Worm (Caenorhabditis elegans) whole organism, mixed stage, embryonic: Measurements from ENCODE around the gene msa-1.

Source experiments
- ces-1 ChIP-seq: fragments of 150-350 bp; optimal IDR thresholded peaks from 2 replicates; lab custom pipeline; 2014; ENCODE audit warnings: missing biosample characterization, missing genetic modification reagents, missing genetic modification characterization
- lin-13 ChIP-seq: fragments of 150-350 bp; optimal IDR thresholded peaks from 2 replicates; lab custom pipeline; 2014; ENCODE audit warnings: missing biosample characterization, missing genetic modification characterization
- mab-5 ChIP-seq: fragments of 150-350 bp; optimal IDR thresholded peaks from 2 replicates; lab custom pipeline; 2014; ENCODE audit warnings: missing biosample characterization, missing genetic modification characterization
- mep-1 ChIP-seq: fragments of 150-350 bp; optimal IDR thresholded peaks from 2 replicates; lab custom pipeline; 2017; ENCODE audit warnings: missing biosample characterization, missing genetic modification reagents, missing genetic modification characterization, inconsistent platforms
- nhr-28 ChIP-seq: fragments of 150-350 bp; optimal IDR thresholded peaks from 2 replicates; lab custom pipeline; 2014; ENCODE audit warnings: missing biosample characterization, missing genetic modification characterization
- nhr-76 ChIP-seq: sonication (generic microtip); optimal IDR thresholded peaks from 2 replicates; lab custom pipeline; 2017; ENCODE audit warnings: missing biosample characterization, missing genetic modification characterization
- snpc-4 ChIP-seq: fragments of 150-350 bp; optimal IDR thresholded peaks from 2 replicates; lab custom pipeline; 2014; ENCODE audit warnings: missing biosample characterization, missing genetic modification characterization
- unc-62 ChIP-seq: fragments of 150-350 bp; optimal IDR thresholded peaks from 2 replicates; lab custom pipeline; 2014; ENCODE audit warnings: missing biosample characterization, missing genetic modification reagents, missing genetic modification characterization
- ztf-11 ChIP-seq: fragments of 150-350 bp; optimal IDR thresholded peaks from 2 replicates; lab custom pipeline; 2014; ENCODE audit warnings: missing biosample characterization, missing genetic modification characterization

ce11 chrIV:9121545-9121944 lies 33.2 kb downstream of the msa-1 start:
- TF ChIP-seq nhr-76 (tag; lab: Kevin White, UChicago) (no peak), lin-13 (tag; lab: Kevin White, UChicago) (no peak), nhr-28 (tag; lab: Kevin White, UChicago) (no peak), unc-62 (GFP tag; lab: Kevin White, UChicago) (no peak), ztf-11 (no peak), ces-1 (GFP tag; lab: Kevin White, UChicago) (no peak), mab-5 (tag; lab: Kevin White, UChicago) (no peak), mep-1 (peak; percentile 4), snpc-4 (no peak)
